Worm (Caenorhabditis elegans): ENCODE results near the gene npr-22.
A peak's percentile ranks its signal among the peaks of the same experiment; 100 is the strongest.

npr-22 gene

ce11 chrIV:8514546-8514945 is 44.7 kb upstream of the npr-22 start:
- TF ChIP-seq ceh-83 (GFP tag; optimal IDR thresholded peaks at IDR 0.05) (no peak), nhr-237 (tag; optimal IDR thresholded peaks at IDR 0.05) (no peak), elt-3 (tag; optimal IDR thresholded peaks at IDR 0.05) (no peak), drap-1 (GFP tag; optimal IDR thresholded peaks at IDR 0.05) (no peak), flh-1 (GFP tag; optimal IDR thresholded peaks at IDR 0.05) (no peak), nhr-12 (tag; optimal IDR thresholded peaks at IDR 0.05) (no peak), unc-120 (tag; optimal IDR thresholded peaks at IDR 0.05; ENCODE audit: poor library complexity, severe bottlenecking) (no peak)

ce11 chrIV:8519949-8520348 is 39.3 kb upstream of the npr-22 start:
- TF ChIP-seq pha-4 (tag; optimal IDR thresholded peaks at IDR 0.05) (no peak), lin-13 (tag; optimal IDR thresholded peaks at IDR 0.05) (no peak), unc-62 (GFP tag; optimal IDR thresholded peaks at IDR 0.05) (no peak), lin-32 (GFP tag; optimal IDR thresholded peaks at IDR 0.05) (no peak), blmp-1 (tag; optimal IDR thresholded peaks at IDR 0.05) (no peak), mab-5 (tag; optimal IDR thresholded peaks at IDR 0.05) (no peak)

ce11 chrIV:8520594-8520993 is 38.6 kb upstream of the npr-22 start, which contains the start of gene pkg-2:
Gene pkg-2, plus strand, starts transcription at chrIV:8520894.
- TF ChIP-seq elt-3 (tag; optimal IDR thresholded peaks at IDR 0.05) (no peak), cnd-1 (tag; optimal IDR thresholded peaks at IDR 0.05) (no peak), ceh-43 (GFP tag; optimal IDR thresholded peaks at IDR 0.05) (no peak), sem-2 (GFP tag; optimal IDR thresholded peaks at IDR 0.05) (no peak), flh-1 (GFP tag; optimal IDR thresholded peaks at IDR 0.05) (no peak), nhr-2 (tag; optimal IDR thresholded peaks at IDR 0.05) (no peak), ztf-11 (tag; optimal IDR thresholded peaks at IDR 0.05) (no peak), mab-5 (tag; optimal IDR thresholded peaks at IDR 0.05) (no peak), nhr-28 (tag; optimal IDR thresholded peaks at IDR 0.05) (no peak), nhr-237 (tag; optimal IDR thresholded peaks at IDR 0.05) (no peak), ces-1 (GFP tag; optimal IDR thresholded peaks at IDR 0.05) (no peak), elt-1 (tag; optimal IDR thresholded peaks at IDR 0.05; ENCODE audit: borderline replicate concordance, insufficient read depth) (no peak), tbx-8 (GFP tag; optimal IDR thresholded peaks at IDR 0.05) (no peak), M03D4.4 (tag; optimal IDR thresholded peaks at IDR 0.05) (no peak), unc-120 (tag; optimal IDR thresholded peaks at IDR 0.05; ENCODE audit: poor library complexity, severe bottlenecking) (no peak)

ce11 chrIV:8523981-8524380 is 35.3 kb upstream of the npr-22 start:
- no peak for TF ChIP-seq bed-3 (GFP tag; optimal IDR thresholded peaks at IDR 0.05)
- TF ChIP-seq nhr-76 (tag; optimal IDR thresholded peaks at IDR 0.05), result no peak
- no peak for TF ChIP-seq blmp-1 (tag; optimal IDR thresholded peaks at IDR 0.05)
- TF ChIP-seq nhr-237 (tag; optimal IDR thresholded peaks at IDR 0.05), result no peak
- TF ChIP-seq flh-1 (GFP tag; optimal IDR thresholded peaks at IDR 0.05), result no peak

- TF ChIP-seq hlh-1 (tag; optimal IDR thresholded peaks at IDR 0.05) (peak; percentile 55), nhr-237 (tag; optimal IDR thresholded peaks at IDR 0.05) (no peak), nhr-12 (tag; optimal IDR thresholded peaks at IDR 0.05) (no peak), unc-120 (tag; optimal IDR thresholded peaks at IDR 0.05; ENCODE audit: poor library complexity, severe bottlenecking) (peak; percentile 47), lsy-2 (tag; optimal IDR thresholded peaks at IDR 0.05) (no peak), lin-13 (tag; optimal IDR thresholded peaks at IDR 0.05) (no peak), unc-62 (GFP tag; optimal IDR thresholded peaks at IDR 0.05) (peak; percentile 70), nhr-76 (tag; optimal IDR thresholded peaks at IDR 0.05) (no peak)
Observed at ce11 chrIV:8526050-8526449, 33.2 kb upstream of the npr-22 start.

- TF ChIP-seq nhr-237 (tag; optimal IDR thresholded peaks at IDR 0.05) (no peak), ham-2 (GFP tag; optimal IDR thresholded peaks at IDR 0.05) (no peak), cnd-1 (tag; optimal IDR thresholded peaks at IDR 0.05) (no peak), flh-1 (GFP tag; optimal IDR thresholded peaks at IDR 0.05) (no peak), ztf-11 (tag; optimal IDR thresholded peaks at IDR 0.05) (no peak), mab-5 (tag; optimal IDR thresholded peaks at IDR 0.05) (no peak), mep-1 (tag; optimal IDR thresholded peaks at IDR 0.05) (no peak), nhr-12 (tag; optimal IDR thresholded peaks at IDR 0.05) (no peak), hlh-1 (tag; optimal IDR thresholded peaks at IDR 0.05) (no peak), unc-39 (tag; optimal IDR thresholded peaks at IDR 0.05) (no peak), lin-13 (tag; optimal IDR thresholded peaks at IDR 0.05) (no peak), snpc-4 (tag; optimal IDR thresholded peaks at IDR 0.05) (no peak), lsy-2 (tag; optimal IDR thresholded peaks at IDR 0.05) (no peak)
Observed at ce11 chrIV:8526579-8526978, 32.7 kb upstream of the npr-22 start.
